Worm (Caenorhabditis elegans) whole organism, L1 larva: ENCODE results near the gene Y47D3B.12.

Source experiments
- C04F5.9 ChIP-seq: sonication (generic microtip); optimal IDR thresholded peaks from 2 replicates; lab custom pipeline; 2016; ENCODE audit warnings: missing genetic modification characterization, missing compliant biosample characterization
- alr-1 ChIP-seq: fragments of 200-800 bp; sonication (Bioruptor generic); optimal IDR thresholded peaks from 2 replicates; lab custom pipeline; 2018; ENCODE audit warnings: borderline replicate concordance, mild to moderate bottlenecking, missing genetic modification characterization, missing compliant biosample characterization
- aly-2 ChIP-seq: fragments of 150-350 bp; optimal IDR thresholded peaks from 2 replicates; lab custom pipeline; 2014; ENCODE audit warnings: missing biosample characterization, missing genetic modification characterization
- ceh-63 ChIP-seq: fragments of 200-800 bp; sonication (Bioruptor generic); optimal IDR thresholded peaks from 2 replicates; lab custom pipeline; 2018; ENCODE audit warnings: mild to moderate bottlenecking, missing genetic modification characterization, missing compliant biosample characterization
- ceh-82 ChIP-seq, 3 experiments: fragments of 150-350 bp in 1 of 3; sonication (generic microtip) in 2 of 3; optimal IDR thresholded peaks; 2 replicates each; lab custom pipeline; 2014 to 2017; ENCODE audit warnings: missing biosample characterization in 3 of 3, missing genetic modification characterization in 3 of 3
- ceh-90 ChIP-seq: sonication (generic microtip); optimal IDR thresholded peaks from 2 replicates; lab custom pipeline; 2016; ENCODE audit warnings: missing genetic modification characterization, missing compliant biosample characterization
- dpl-1 ChIP-seq, 3 experiments: fragments of 150-350 bp in 2 of 3; sonication (generic microtip) in 1 of 3; optimal IDR thresholded peaks; 2 replicates each; lab custom pipeline; 2014 to 2017; ENCODE audit warnings: missing biosample characterization in 3 of 3, missing genetic modification characterization in 3 of 3, missing genetic modification reagents in 3 of 3
- efl-1 ChIP-seq, 4 experiments: fragments of 150-350 bp; optimal IDR thresholded peaks in 3 of 4; peaks in 1 of 4; 1 replicate in 1 of 4; 2 replicates in 3 of 4; lab custom pipeline; 2014; ENCODE audit warnings: missing biosample characterization in 2 of 4, missing genetic modification characterization in 2 of 4, missing genetic modification reagents in 2 of 4
- egl-27 ChIP-seq, 2 experiments: fragments of 150-350 bp in 1 of 2; sonication (generic microtip); optimal IDR thresholded peaks; 3 replicates each; lab custom pipeline; 2017 to 2018; ENCODE audit warnings: missing biosample characterization in 2 of 2, missing genetic modification characterization in 2 of 2, missing genetic modification reagents in 2 of 2
- ets-5 ChIP-seq: fragments of 200-800 bp; sonication (Bioruptor generic); IDR thresholded peaks from 2 replicates; pipeline ENCODE4 v1.3.6; 2022; ENCODE audit warnings: missing genetic modification characterization, missing compliant biosample characterization
- fkh-10 ChIP-seq: sonication (generic microtip); optimal IDR thresholded peaks from 2 replicates; lab custom pipeline; 2017; ENCODE audit warnings: missing biosample characterization, missing genetic modification reagents, missing genetic modification characterization
- grh-1 ChIP-seq: fragments of 200-800 bp; sonication (Bioruptor generic); IDR thresholded peaks from 2 replicates; pipeline ENCODE4 v1.3.6; 2022; ENCODE audit warnings: missing genetic modification reagents, missing genetic modification characterization, missing compliant biosample characterization
- hlh-17 ChIP-seq: fragments of 200-800 bp; sonication (Bioruptor generic); optimal IDR thresholded peaks from 2 replicates; lab custom pipeline; 2018; ENCODE audit warnings: missing genetic modification characterization, mild to moderate bottlenecking, missing compliant biosample characterization, moderate library complexity, borderline replicate concordance
- irx-1 ChIP-seq: sonication (generic microtip); optimal IDR thresholded peaks from 2 replicates; lab custom pipeline; 2016; ENCODE audit warnings: missing genetic modification characterization, missing compliant biosample characterization
- jun-1 ChIP-seq: fragments of 150-350 bp; optimal IDR thresholded peaks from 2 replicates; lab custom pipeline; 2014; ENCODE audit warnings: missing biosample characterization, missing genetic modification reagents, missing genetic modification characterization
- lin-14 ChIP-seq: fragments of 200-800 bp; sonication (Bioruptor generic); optimal IDR thresholded peaks from 2 replicates; lab custom pipeline; 2018; ENCODE audit warnings: mild to moderate bottlenecking, missing genetic modification characterization, moderate library complexity, missing compliant biosample characterization
- lir-3 ChIP-seq: sonication (generic microtip); optimal IDR thresholded peaks from 2 replicates; lab custom pipeline; 2016; ENCODE audit warnings: mild to moderate bottlenecking, missing genetic modification characterization, moderate library complexity, missing compliant biosample characterization; ENCODE audit not compliant: poor library complexity
- lsy-2 ChIP-seq, 2 experiments: fragments of 150-350 bp; optimal IDR thresholded peaks; 2 replicates each; lab custom pipeline; 2014; ENCODE audit warnings: missing biosample characterization in 2 of 2, missing genetic modification characterization in 2 of 2
- mab-9 ChIP-seq: fragments of 200-800 bp; sonication (Bioruptor generic); IDR thresholded peaks from 2 replicates; pipeline ENCODE4 v1.3.6; 2022; ENCODE audit warnings: missing genetic modification reagents, missing genetic modification characterization, missing compliant biosample characterization
- mef-2 ChIP-seq: fragments of 150-350 bp; optimal IDR thresholded peaks from 2 replicates; lab custom pipeline; 2014; ENCODE audit warnings: missing biosample characterization, missing genetic modification characterization
- mep-1 ChIP-seq: fragments of 150-350 bp; optimal IDR thresholded peaks from 2 replicates; lab custom pipeline; 2014; ENCODE audit warnings: missing biosample characterization, missing genetic modification characterization
- nhr-28 ChIP-seq: fragments of 150-350 bp; optimal IDR thresholded peaks from 2 replicates; lab custom pipeline; 2014; ENCODE audit warnings: missing biosample characterization, missing genetic modification characterization
- nhr-77 ChIP-seq: fragments of 150-350 bp; optimal IDR thresholded peaks from 2 replicates; lab custom pipeline; 2014; ENCODE audit warnings: missing biosample characterization, missing genetic modification characterization
- nhr-85 ChIP-seq: sonication (generic microtip); peaks from one replicate; lab custom pipeline; 2016; ENCODE audit warnings: missing genetic modification characterization, inconsistent platforms, missing compliant biosample characterization
- nhr-90 ChIP-seq: sonication (generic microtip); optimal IDR thresholded peaks from 2 replicates; lab custom pipeline; 2016; ENCODE audit warnings: mild to moderate bottlenecking, missing genetic modification characterization, missing compliant biosample characterization; ENCODE audit not compliant: poor library complexity
- pag-3 ChIP-seq: sonication (generic microtip); optimal IDR thresholded peaks from 2 replicates; lab custom pipeline; 2017; ENCODE audit warnings: missing genetic modification characterization, mild to moderate bottlenecking, missing compliant biosample characterization, antibody characterized with exemption, borderline replicate concordance; ENCODE audit not compliant: insufficient read depth
- skn-1 ChIP-seq: fragments of 150-350 bp; optimal IDR thresholded peaks from 2 replicates; lab custom pipeline; 2014; ENCODE audit warnings: missing biosample characterization, missing genetic modification characterization
- snpc-4 ChIP-seq: fragments of 150-350 bp; optimal IDR thresholded peaks from 2 replicates; lab custom pipeline; 2014; ENCODE audit warnings: missing biosample characterization, missing genetic modification characterization
- sox-4 ChIP-seq: sonication (generic microtip); optimal IDR thresholded peaks from 2 replicates; lab custom pipeline; 2016; ENCODE audit warnings: missing genetic modification characterization, missing compliant biosample characterization
- sptf-1 ChIP-seq: fragments of 150-350 bp; optimal IDR thresholded peaks from 2 replicates; lab custom pipeline; 2014; ENCODE audit warnings: missing biosample characterization, missing genetic modification characterization
- sup-37 ChIP-seq: fragments of 200-800 bp; sonication (Bioruptor generic); optimal IDR thresholded peaks from 2 replicates; lab custom pipeline; 2018; ENCODE audit warnings: mild to moderate bottlenecking, missing genetic modification characterization, missing compliant biosample characterization
- tbx-2 ChIP-seq: sonication (generic microtip); optimal IDR thresholded peaks from 2 replicates; lab custom pipeline; 2016; ENCODE audit warnings: missing genetic modification characterization, missing compliant biosample characterization
- unc-62 ChIP-seq: fragments of 150-350 bp; optimal IDR thresholded peaks from 2 replicates; lab custom pipeline; 2014; ENCODE audit warnings: missing biosample characterization, missing genetic modification reagents, missing genetic modification characterization
- ztf-11 ChIP-seq, 2 experiments: sonication (generic microtip); optimal IDR thresholded peaks; 2 replicates each; lab custom pipeline; 2016 to 2017; ENCODE audit warnings: missing genetic modification characterization in 2 of 2, missing biosample characterization in 1 of 2, missing compliant biosample characterization in 1 of 2

Gene Y47D3B.12

ce11 chrIII:11390832-11391231 is 12.0 kb upstream of the Y47D3B.12 start:
- TF ChIP-seq fkh-10 (GFP tag; lab: Kevin White, UChicago) (peak; percentile 64), skn-1 (tag; lab: Kevin White, UChicago) (no peak)

- TF ChIP-seq ceh-90 = no peak
- no peak for TF ChIP-seq ceh-63 (GFP tag; lab: Kevin White, UChicago)
- TF ChIP-seq efl-1 (optimal IDR thresholded peaks at IDR 0.05; lab: Kevin White, UChicago) = no peak
- TF ChIP-seq efl-1 (GFP tag; optimal IDR thresholded peaks at IDR 0.05 in 1 of 2; lab: Kevin White, UChicago) = peak in 1 of 2 experiments; percentile 89
- TF ChIP-seq dpl-1 (GFP tag; optimal IDR thresholded peaks at IDR 0.05; lab: Kevin White, UChicago) = no peak
- no peak for TF ChIP-seq pag-3
- no peak for TF ChIP-seq C04F5.9
- peak; percentile 6 for TF ChIP-seq tbx-2 (tag; lab: Kevin White, UChicago)
- no peak for TF ChIP-seq ets-5 (GFP tag; lab: Robert Waterston, UW)
- no peak for TF ChIP-seq ztf-11 (tag; optimal IDR thresholded peaks at IDR 0.05; lab: Kevin White, UChicago)
- no peak for TF ChIP-seq hlh-17 (GFP tag; lab: Kevin White, UChicago)
- peak; percentile 12 for TF ChIP-seq nhr-85 (tag; lab: Kevin White, UChicago)
- no peak for TF ChIP-seq mep-1
- no peak for TF ChIP-seq sup-37 (GFP tag; lab: Kevin White, UChicago)
- TF ChIP-seq fkh-10 (GFP tag; lab: Kevin White, UChicago) = peak; percentile 71
Observed at ce11 chrIII:11391601-11392520, 11.0 kb upstream of the Y47D3B.12 start.

ce11 chrIII:11392740-11393139 is 10.1 kb upstream of the Y47D3B.12 start:
- TF ChIP-seq aly-2 = no peak
- TF ChIP-seq irx-1 (tag; lab: Kevin White, UChicago) = no peak
- TF ChIP-seq jun-1 (tag; lab: Kevin White, UChicago) = no peak
- TF ChIP-seq nhr-85 (tag; lab: Kevin White, UChicago) = peak; percentile 37
- TF ChIP-seq nhr-77 (tag; lab: Kevin White, UChicago) = no peak
- no peak for TF ChIP-seq nhr-90 (tag; lab: Kevin White, UChicago)
- TF ChIP-seq mab-9 (GFP tag; lab: Robert Waterston, UW) = no peak

ce11 chrIII:11393162-11393561 is 9.7 kb upstream of the Y47D3B.12 start, which contains the start of gene nlp-21:
Gene nlp-21 (minus strand): TSS chrIII:11393262.
- TF ChIP-seq nhr-90 (tag; lab: Kevin White, UChicago) (no peak), unc-62 (GFP tag; lab: Kevin White, UChicago) (no peak), mef-2 (no peak), sox-4 (tag; lab: Kevin White, UChicago) (no peak), grh-1 (GFP tag; lab: Robert Waterston, UW) (no peak), lsy-2 (tag; optimal IDR thresholded peaks at IDR 0.05; lab: Kevin White, UChicago) (no peak), egl-27 (tag; optimal IDR thresholded peaks at IDR 0.05; lab: Kevin White, UChicago) (no peak), snpc-4 (tag; lab: Kevin White, UChicago) (no peak), lir-3 (no peak), mab-9 (GFP tag; lab: Robert Waterston, UW) (no peak), ceh-63 (GFP tag; lab: Kevin White, UChicago) (no peak), ceh-82 (tag; optimal IDR thresholded peaks at IDR 0.05; lab: Kevin White, UChicago) (no peak), lin-14 (GFP tag; lab: Kevin White, UChicago) (no peak), sptf-1 (tag; lab: Kevin White, UChicago) (no peak), nhr-28 (tag; lab: Kevin White, UChicago) (no peak), sup-37 (GFP tag; lab: Kevin White, UChicago) (no peak), alr-1 (tag; lab: Kevin White, UChicago) (no peak)
- TF ChIP-seq, all 84 proteins: peak for 0
